Fruit fly (Drosophila melanogaster): Measurements from ENCODE around the gene CG7208.

CG7208 gene

DNA sequence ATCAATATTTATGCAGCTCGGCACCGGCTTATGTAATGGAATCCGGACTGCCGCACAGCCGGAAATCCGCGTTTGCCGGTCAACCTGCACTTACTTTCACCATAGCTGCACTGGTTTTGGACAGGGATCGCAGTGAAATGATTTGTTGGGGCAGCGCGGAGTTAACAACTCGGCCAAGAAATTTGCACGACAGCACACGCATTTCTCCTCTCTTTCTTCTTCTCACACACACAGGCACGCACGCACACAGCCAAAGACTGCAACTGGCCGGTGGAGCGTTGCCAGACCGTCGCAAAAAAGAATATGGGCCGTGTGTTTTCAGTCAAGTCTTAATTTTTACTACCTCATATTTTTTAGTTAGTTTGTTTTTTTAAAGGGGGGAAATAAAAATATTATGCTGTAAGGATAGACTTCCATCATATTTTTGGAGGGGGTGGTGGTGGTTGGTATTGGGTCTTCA lies 19.2 kb downstream of the CG7208 start (continued):
- peak in 1 of 2 experiments; percentile 94 for TF ChIP-seq Pdp1 (GFP tag; optimal IDR thresholded peaks at IDR 0.05)
- TF ChIP-seq ttk (GFP tag; IDR thresholded peaks at IDR 0.05): no peak
- no peak for TF ChIP-seq CG17385 (GFP tag; optimal IDR thresholded peaks at IDR 0.05)
- TF ChIP-seq Deaf1 (tag; optimal IDR thresholded peaks at IDR 0.05): no peak
- peak; percentile 12 for TF ChIP-seq CG2678 (tag; optimal IDR thresholded peaks at IDR 0.05)
- TF ChIP-seq sr (GFP tag; IDR thresholded peaks at IDR 0.05): no peak
- TF ChIP-seq Gug (GFP tag; IDR thresholded peaks at IDR 0.05): peak; percentile 32; the same call in 2 of the 4 replicates
- peak in 1 of 2 experiments; percentile 12 for TF ChIP-seq Trl (optimal IDR thresholded peaks at IDR 0.05)
- TF ChIP-seq Trl (GFP tag; optimal IDR thresholded peaks at IDR 0.05): no peak
- TF ChIP-seq mld (GFP tag; IDR thresholded peaks at IDR 0.05; ENCODE audit: partially characterized antibody): 0 out of 3 replicates have a peak, but pooled peaks have one; percentile 29
- peak; percentile 27; the same call in 1 of the 2 replicates for TF ChIP-seq CG9932 (GFP tag; IDR thresholded peaks at IDR 0.05)
- peak; percentile 43 for TF ChIP-seq scrt (GFP tag; optimal IDR thresholded peaks at IDR 0.05)
- no peak for TF ChIP-seq Poxn (GFP tag; IDR thresholded peaks at IDR 0.05)
- peak; percentile 28; the same call in 1 of the 2 replicates for TF ChIP-seq CG3847 (GFP tag; IDR thresholded peaks at IDR 0.05)
- TF ChIP-seq CG8924 (tag; optimal IDR thresholded peaks at IDR 0.05): peak; percentile 7
- no peak for TF ChIP-seq odd (GFP tag; optimal IDR thresholded peaks at IDR 0.05)
- peak; percentile 40 for TF ChIP-seq CG10543 (GFP tag; optimal IDR thresholded peaks at IDR 0.05)
- TF ChIP-seq stc (GFP tag; IDR thresholded peaks at IDR 0.05): no peak
- TF ChIP-seq Rx (GFP tag; IDR thresholded peaks at IDR 0.05): no peak
- no peak for TF ChIP-seq CG7271 (tag; optimal IDR thresholded peaks at IDR 0.05)
- no peak for TF ChIP-seq CG4360 (GFP tag; IDR thresholded peaks at IDR 0.05)
- TF ChIP-seq Fer1 (GFP tag; optimal IDR thresholded peaks at IDR 0.05): peak; percentile 10
- peak; percentile 26; the same call in 1 of the 2 replicates for TF ChIP-seq Rfx (GFP tag; IDR thresholded peaks at IDR 0.05)
- no peak for TF ChIP-seq gsb-n (tag; optimal IDR thresholded peaks at IDR 0.05)
- TF ChIP-seq insv (GFP tag; optimal IDR thresholded peaks at IDR 0.05): peak in 1 of 2 experiments; percentile 29
- TF ChIP-seq dm (GFP tag; optimal IDR thresholded peaks at IDR 0.05): peak; percentile 33
- TF ChIP-seq cg (GFP tag; optimal IDR thresholded peaks at IDR 0.05): peak; percentile 81
- no peak for TF ChIP-seq prd (optimal IDR thresholded peaks at IDR 0.05)
- TF ChIP-seq prd (GFP tag; IDR thresholded peaks at IDR 0.05): peak; percentile 10; the same call in 1 of the 3 replicates
- TF ChIP-seq crol (GFP tag; IDR thresholded peaks at IDR 0.05): 0 out of 2 replicates have a peak, but pooled peaks have one; percentile 8
- TF ChIP-seq gcm2 (GFP tag; optimal IDR thresholded peaks at IDR 0.05): no peak
- peak; percentile 49; the same call in 1 of the 3 replicates for TF ChIP-seq CG34422 (GFP tag; IDR thresholded peaks at IDR 0.05)
- peak; percentile 18 for TF ChIP-seq CG13287 (GFP tag; IDR thresholded peaks at IDR 0.05; ENCODE audit: partially characterized antibody)
- TF ChIP-seq mam (GFP tag; optimal IDR thresholded peaks at IDR 0.05): peak; percentile 29
- TF ChIP-seq CG3995 (GFP tag; optimal IDR thresholded peaks at IDR 0.05): peak; percentile 5
- peak; percentile 18 for TF ChIP-seq CG15514 (GFP tag; optimal IDR thresholded peaks at IDR 0.05)
- TF ChIP-seq CG6272 (GFP tag; IDR thresholded peaks at IDR 0.05): no peak
- peak; percentile 15 for TF ChIP-seq Six4 (GFP tag; optimal IDR thresholded peaks at IDR 0.05)
- TF ChIP-seq CG2120 (GFP tag; optimal IDR thresholded peaks at IDR 0.05): peak; percentile 6
- peak; percentile 0 for TF ChIP-seq CG34376 (GFP tag; optimal IDR thresholded peaks at IDR 0.05)
- TF ChIP-seq hbn (GFP tag; IDR thresholded peaks at IDR 0.05; ENCODE audit: partially characterized antibody): peak; percentile 27; the same call in 1 of the 2 replicates
- TF ChIP-seq CG7928 (GFP tag; optimal IDR thresholded peaks at IDR 0.05): peak; percentile 34
- TF ChIP-seq crp (GFP tag; optimal IDR thresholded peaks at IDR 0.05): peak in 1 of 2 experiments; percentile 20
- no peak for TF ChIP-seq CG15011 (GFP tag; optimal IDR thresholded peaks at IDR 0.05)
- peak; percentile 16 for TF ChIP-seq CG12659 (GFP tag; optimal IDR thresholded peaks at IDR 0.05)
- no peak for TF ChIP-seq hkb (optimal IDR thresholded peaks at IDR 0.05)
- no peak for TF ChIP-seq hkb (GFP tag; IDR thresholded peaks at IDR 0.05)
- TF ChIP-seq MESR4 (GFP tag; optimal IDR thresholded peaks at IDR 0.05): peak; percentile 51
- peak; percentile 20 for TF ChIP-seq phol (tag; optimal IDR thresholded peaks at IDR 0.05)
- peak; percentile 73 for TF ChIP-seq Med (GFP tag)
- peak; percentile 25 for TF ChIP-seq CG11504 (tag; optimal IDR thresholded peaks at IDR 0.05)
